Worm (Caenorhabditis elegans) whole organism, L4 larva: ENCODE results near the gene asp-3.
A peak's percentile ranks its signal among the peaks of the same experiment; 100 is the strongest.

Source experiments
- F44E2.7 ChIP-seq: fragments of 200-800 bp; sonication (Bioruptor generic); IDR thresholded peaks from 2 replicates; pipeline ENCODE4 v2.1.2; 2022; ENCODE audit warnings: missing genetic modification characterization, missing compliant biosample characterization
- T20F7.1 ChIP-seq: fragments of 200-800 bp; sonication (Bioruptor generic); optimal IDR thresholded peaks from 2 replicates; lab custom pipeline; 2018; ENCODE audit warnings: mild to moderate bottlenecking, missing genetic modification characterization, missing compliant biosample characterization
- T26A8.4 ChIP-seq: fragments of 200-800 bp; sonication (Bioruptor generic); IDR thresholded peaks from 2 replicates; pipeline ENCODE4 v1.3.6; 2022; ENCODE audit warnings: missing genetic modification characterization, missing compliant biosample characterization
- ZK337.2 ChIP-seq: fragments of 200-800 bp; sonication (Bioruptor generic); IDR thresholded peaks from 2 replicates; pipeline ENCODE4 v1.3.6; 2022; ENCODE audit warnings: missing genetic modification reagents, missing genetic modification characterization, missing compliant biosample characterization
- ceh-28 ChIP-seq: fragments of 150-350 bp; optimal IDR thresholded peaks from 2 replicates; lab custom pipeline; 2014; ENCODE audit warnings: missing biosample characterization, missing genetic modification reagents, missing genetic modification characterization
- ceh-44 ChIP-seq: fragments of 200-800 bp; sonication (Bioruptor generic); IDR thresholded peaks from 2 replicates; pipeline ENCODE4 v1.3.6; 2022; ENCODE audit warnings: missing genetic modification reagents, missing genetic modification characterization, missing compliant biosample characterization
- ceh-62 ChIP-seq: sonication (generic microtip); optimal IDR thresholded peaks from 2 replicates; lab custom pipeline; 2017; ENCODE audit warnings: missing biosample characterization, missing genetic modification characterization
- ces-1 ChIP-seq: fragments of 150-350 bp; sonication (generic microtip); optimal IDR thresholded peaks from 4 replicates; lab custom pipeline; 2014; ENCODE audit warnings: missing biosample characterization, missing genetic modification reagents, missing genetic modification characterization
- cey-2 ChIP-seq: sonication (generic microtip); optimal IDR thresholded peaks from 3 replicates; lab custom pipeline; 2017; ENCODE audit warnings: missing genetic modification characterization, mild to moderate bottlenecking, missing compliant biosample characterization, antibody characterized with exemption, borderline replicate concordance; ENCODE audit not compliant: insufficient read depth
- daf-16 ChIP-seq, 3 experiments: sonication (generic microtip); optimal IDR thresholded peaks; 2 replicates each; lab custom pipeline; 2016 to 2017; ENCODE audit warnings: missing genetic modification characterization in 3 of 3, missing genetic modification reagents in 3 of 3, mild to moderate bottlenecking in 2 of 3, missing compliant biosample characterization in 2 of 3, missing biosample characterization in 1 of 3, moderate library complexity in 1 of 3
- dmd-9 ChIP-seq: fragments of 200-800 bp; sonication (Bioruptor generic); IDR thresholded peaks from 2 replicates; pipeline ENCODE4 v1.3.6; 2022; ENCODE audit warnings: missing genetic modification reagents, missing genetic modification characterization, missing compliant biosample characterization
- dpl-1 ChIP-seq: fragments of 150-350 bp; optimal IDR thresholded peaks from 2 replicates; lab custom pipeline; 2014; ENCODE audit warnings: missing biosample characterization, missing genetic modification reagents, missing genetic modification characterization
- duxl-1 ChIP-seq: sonication (generic microtip); optimal IDR thresholded peaks from 2 replicates; lab custom pipeline; 2016; ENCODE audit warnings: mild to moderate bottlenecking, missing genetic modification characterization, moderate library complexity, missing compliant biosample characterization; ENCODE audit not compliant: poor library complexity
- egl-27 ChIP-seq: sonication (generic microtip); optimal IDR thresholded peaks from 3 replicates; lab custom pipeline; 2017; ENCODE audit warnings: missing biosample characterization, missing genetic modification reagents, missing genetic modification characterization
- gei-8 ChIP-seq: fragments of 200-800 bp; sonication (Bioruptor generic); optimal IDR thresholded peaks from 2 replicates; lab custom pipeline; 2018; ENCODE audit warnings: mild to moderate bottlenecking, missing genetic modification characterization, missing compliant biosample characterization
- hif-1 ChIP-seq, 2 experiments: sonication (generic microtip); optimal IDR thresholded peaks; 2 replicates each; lab custom pipeline; 2016 to 2017; ENCODE audit warnings: missing compliant biosample characterization in 2 of 2, missing genetic modification characterization in 2 of 2, missing genetic modification reagents in 2 of 2, missing genotype in 2 of 2, mild to moderate bottlenecking in 1 of 2
- hlh-11 ChIP-seq: fragments of 200-800 bp; sonication (Bioruptor generic); optimal IDR thresholded peaks from 2 replicates; lab custom pipeline; 2018; ENCODE audit warnings: mild to moderate bottlenecking, missing genetic modification characterization, missing compliant biosample characterization
- hlh-30 ChIP-seq: sonication (generic microtip); optimal IDR thresholded peaks from 2 replicates; lab custom pipeline; 2017; ENCODE audit warnings: antibody characterized with exemption, mild to moderate bottlenecking, missing genetic modification characterization, missing compliant biosample characterization; ENCODE audit not compliant: insufficient read depth
- lin-13 ChIP-seq: fragments of 150-350 bp; optimal IDR thresholded peaks from 2 replicates; lab custom pipeline; 2014; ENCODE audit warnings: missing biosample characterization, missing genetic modification reagents, missing genetic modification characterization
- lin-38 ChIP-seq: fragments of 200-800 bp; sonication (Bioruptor generic); IDR thresholded peaks from 2 replicates; pipeline ENCODE4 v1.3.6; 2022; ENCODE audit warnings: missing genetic modification reagents, missing genetic modification characterization, missing compliant biosample characterization
- lir-3 ChIP-seq: sonication (generic microtip); optimal IDR thresholded peaks from 2 replicates; lab custom pipeline; 2016; ENCODE audit warnings: mild to moderate bottlenecking, missing genetic modification characterization, missing compliant biosample characterization
- lsy-2 ChIP-seq, 2 experiments: fragments of 150-350 bp in 1 of 2; sonication (generic microtip) in 1 of 2; optimal IDR thresholded peaks; 2 replicates each; lab custom pipeline; 2014 to 2017; ENCODE audit warnings: missing biosample characterization in 2 of 2, missing genetic modification characterization in 2 of 2
- madf-5 ChIP-seq, 2 experiments: fragments of 200-800 bp; sonication (Bioruptor generic); IDR thresholded peaks; 2 replicates each; pipeline ENCODE4 v1.3.6; 2022; ENCODE audit warnings: missing compliant biosample characterization in 2 of 2, missing genetic modification characterization in 2 of 2
- madf-9 ChIP-seq: fragments of 200-800 bp; sonication (Bioruptor generic); conservative IDR thresholded peaks from 2 replicates; pipeline ENCODE4 v1.3.6; 2022; ENCODE audit warnings: missing genetic modification reagents, missing genetic modification characterization, missing compliant biosample characterization
- mdl-1 ChIP-seq, 2 experiments: fragments of 150-350 bp in 1 of 2; sonication (generic microtip) in 1 of 2; optimal IDR thresholded peaks; 2 replicates each; lab custom pipeline; 2014 to 2017; ENCODE audit warnings: missing biosample characterization in 2 of 2, missing genetic modification characterization in 2 of 2
- mep-1 ChIP-seq: fragments of 150-350 bp; sonication (generic microtip); optimal IDR thresholded peaks from 3 replicates; lab custom pipeline; 2014; ENCODE audit warnings: missing biosample characterization, missing genetic modification characterization
- mxl-3 ChIP-seq: fragments of 200-800 bp; sonication (Bioruptor generic); optimal IDR thresholded peaks from 2 replicates; lab custom pipeline; 2018; ENCODE audit warnings: mild to moderate bottlenecking, missing genetic modification characterization, missing compliant biosample characterization
- nhr-10 ChIP-seq: fragments of 150-350 bp; optimal IDR thresholded peaks from 2 replicates; lab custom pipeline; 2014; ENCODE audit warnings: missing biosample characterization, missing genetic modification characterization
- nhr-102 ChIP-seq: sonication (generic microtip); optimal IDR thresholded peaks from 2 replicates; lab custom pipeline; 2016; ENCODE audit warnings: mild to moderate bottlenecking, missing genetic modification characterization, moderate library complexity, missing compliant biosample characterization
- nhr-11 ChIP-seq: fragments of 150-350 bp; optimal IDR thresholded peaks from 2 replicates; lab custom pipeline; 2014; ENCODE audit warnings: missing biosample characterization, missing genetic modification characterization
- nhr-237 ChIP-seq: sonication (generic microtip); optimal IDR thresholded peaks from 2 replicates; lab custom pipeline; 2017; ENCODE audit warnings: missing biosample characterization, missing genetic modification characterization
- nhr-25 ChIP-seq: sonication (generic microtip); optimal IDR thresholded peaks from 2 replicates; lab custom pipeline; 2017; ENCODE audit warnings: missing genetic modification characterization, mild to moderate bottlenecking, missing compliant biosample characterization, antibody characterized with exemption, moderate library complexity, borderline replicate concordance; ENCODE audit not compliant: insufficient read depth
- nhr-28 ChIP-seq: fragments of 150-350 bp; optimal IDR thresholded peaks from 2 replicates; lab custom pipeline; 2014; ENCODE audit warnings: missing biosample characterization, missing genetic modification characterization
- nhr-41 ChIP-seq: fragments of 200-800 bp; sonication (Bioruptor generic); IDR thresholded peaks from 2 replicates; pipeline ENCODE4 v1.3.6; 2022; ENCODE audit warnings: missing genetic modification reagents, missing genetic modification characterization, missing compliant biosample characterization
- nhr-42 ChIP-seq: fragments of 200-800 bp; sonication (Bioruptor generic); IDR thresholded peaks from 2 replicates; pipeline ENCODE4 v1.3.6; 2022; ENCODE audit warnings: missing genetic modification characterization, missing compliant biosample characterization
- nhr-48 ChIP-seq: sonication (generic microtip); optimal IDR thresholded peaks from 2 replicates; lab custom pipeline; 2016; ENCODE audit warnings: mild to moderate bottlenecking, missing genetic modification characterization, missing compliant biosample characterization
- nhr-6 ChIP-seq: fragments of 150-350 bp; optimal IDR thresholded peaks from 2 replicates; lab custom pipeline; 2014; ENCODE audit warnings: missing biosample characterization, missing genetic modification characterization
- pha-4 ChIP-seq, 2 experiments: fragments of 150-350 bp in 1 of 2; fragments of 200-800 bp in 1 of 2; sonication (Bioruptor generic) in 1 of 2; IDR thresholded peaks in 1 of 2; optimal IDR thresholded peaks in 1 of 2; 2 replicates each; pipeline versions ENCODE4 v1.3.6 to Lab custom; 2014 to 2022; ENCODE audit warnings: missing genetic modification characterization in 2 of 2, missing genetic modification reagents in 2 of 2, missing biosample characterization in 1 of 2, missing compliant biosample characterization in 1 of 2
- php-3 ChIP-seq: fragments of 200-800 bp; sonication (Bioruptor generic); IDR thresholded peaks from 2 replicates; pipeline ENCODE4 v1.3.6; 2022; ENCODE audit warnings: missing genetic modification reagents, missing genetic modification characterization, missing compliant biosample characterization
- rbr-2 ChIP-seq: sonication (generic microtip); optimal IDR thresholded peaks from 2 replicates; lab custom pipeline; 2016; ENCODE audit warnings: missing genotype, missing genetic modification characterization, missing compliant biosample characterization
- saeg-2 ChIP-seq: fragments of 200-800 bp; sonication (Bioruptor generic); IDR thresholded peaks from 2 replicates; pipeline ENCODE4 v1.3.6; 2022; ENCODE audit warnings: missing genetic modification reagents, missing genetic modification characterization, missing compliant biosample characterization
- sdz-12 ChIP-seq: fragments of 200-800 bp; sonication (Bioruptor generic); optimal IDR thresholded peaks from 2 replicates; lab custom pipeline; 2018; ENCODE audit warnings: mild to moderate bottlenecking, missing genetic modification characterization, missing compliant biosample characterization
- set-16 ChIP-seq: fragments of 200-800 bp; sonication (Bioruptor generic); IDR thresholded peaks from 2 replicates; pipeline ENCODE4 v1.3.6; 2022; ENCODE audit warnings: missing genetic modification reagents, missing genetic modification characterization, missing compliant biosample characterization
- spr-1 ChIP-seq: sonication (generic microtip); optimal IDR thresholded peaks from 2 replicates; lab custom pipeline; 2016; ENCODE audit warnings: mild to moderate bottlenecking, missing genetic modification characterization, missing compliant biosample characterization
- tra-1 ChIP-seq: fragments of 200-800 bp; sonication (Bioruptor generic); IDR thresholded peaks from 2 replicates; pipeline ENCODE4 v1.3.6; 2022; ENCODE audit warnings: missing genetic modification reagents, missing genetic modification characterization, missing compliant biosample characterization
- unc-39 ChIP-seq: sonication (generic microtip); optimal IDR thresholded peaks from 2 replicates; lab custom pipeline; 2017; ENCODE audit warnings: missing biosample characterization, missing genetic modification characterization
- zfp-2 ChIP-seq: sonication (generic microtip); optimal IDR thresholded peaks from 2 replicates; lab custom pipeline; 2016; ENCODE audit warnings: mild to moderate bottlenecking, missing genetic modification characterization, missing compliant biosample characterization
- zfp-3 ChIP-seq: fragments of 200-800 bp; sonication (Bioruptor generic); conservative IDR thresholded peaks from 2 replicates; pipeline ENCODE4 v1.3.6; 2022; ENCODE audit warnings: missing genetic modification reagents, missing genetic modification characterization, missing compliant biosample characterization

The asp-3 gene

DNA sequence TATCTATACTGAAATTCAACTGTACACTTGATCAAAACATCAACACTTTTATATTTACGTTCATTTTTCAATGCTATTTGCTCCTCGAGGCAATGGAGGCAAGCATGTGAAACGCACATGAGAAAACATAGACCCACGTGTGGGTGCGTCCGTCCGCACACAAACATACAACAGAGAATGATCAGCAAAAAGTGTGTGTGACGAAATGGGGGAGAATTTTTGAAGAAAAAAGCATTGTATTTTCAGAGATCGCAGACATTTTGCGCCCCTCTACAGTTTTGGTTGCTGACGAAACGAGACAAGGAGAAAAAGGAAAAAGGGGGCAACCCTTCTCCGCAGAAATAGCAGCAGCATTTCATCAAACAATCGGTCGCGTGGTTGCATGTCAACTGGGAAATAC, 40.7 kb upstream of the asp-3 start (continued):
- TF ChIP-seq egl-27 (tag; lab: Kevin White, UChicago) (no peak), nhr-28 (peak; percentile 97), pha-4 (GFP tag; IDR thresholded peaks at IDR 0.05; lab: Robert Waterston, UW) (peak; percentile 85), pha-4 (tag; optimal IDR thresholded peaks at IDR 0.05; lab: Kevin White, UChicago) (peak; percentile 93), gei-8 (peak; percentile 93), T20F7.1 (GFP tag; lab: Kevin White, UChicago) (peak; percentile 45), zfp-3 (GFP tag; lab: Robert Waterston, UW) (peak; percentile 20; the same call in 1 of the 2 replicates), T26A8.4 (GFP tag; lab: Robert Waterston, UW) (peak; percentile 68), hlh-11 (tag; lab: Kevin White, UChicago) (peak; percentile 99), hif-1 (tag; optimal IDR thresholded peaks at IDR 0.05; lab: Kevin White, UChicago) (peak; percentile 64 to 84), set-16 (GFP tag; lab: Robert Waterston, UW) (peak; percentile 45; the same call in 1 of the 2 replicates), spr-1 (peak; percentile 51), ceh-44 (no peak), nhr-10 (peak; percentile 90), duxl-1 (tag; lab: Kevin White, UChicago) (peak; percentile 77), ces-1 (GFP tag; lab: Kevin White, UChicago) (no peak), nhr-11 (peak; percentile 77), dmd-9 (no peak), cey-2 (tag; lab: Kevin White, UChicago) (peak; percentile 13), ZK337.2 (GFP tag; lab: Robert Waterston, UW) (no peak), madf-9 (GFP tag; lab: Robert Waterston, UW) (peak; percentile 41; the same call in 1 of the 2 replicates), sdz-12 (GFP tag; lab: Kevin White, UChicago) (no peak), ceh-62 (tag; lab: Kevin White, UChicago) (no peak), saeg-2 (peak; percentile 81; the same call in 1 of the 2 replicates), ceh-28 (tag; lab: Kevin White, UChicago) (no peak), nhr-42 (GFP tag; lab: Robert Waterston, UW) (0 out of 2 replicates have a peak, but pooled peaks have one; percentile 38), nhr-237 (tag; lab: Kevin White, UChicago) (no peak), daf-16 (GFP tag; optimal IDR thresholded peaks at IDR 0.05; lab: Kevin White, UChicago) (peak; percentile 53 to 95), daf-16 (tag; optimal IDR thresholded peaks at IDR 0.05; lab: Kevin White, UChicago) (peak; percentile 98), madf-5 (GFP tag; IDR thresholded peaks at IDR 0.05; lab: Robert Waterston, UW) (no peak), lsy-2 (tag; optimal IDR thresholded peaks at IDR 0.05; lab: Kevin White, UChicago) (peak in 1 of 2 experiments; percentile 78), F44E2.7 (no peak), lin-38 (peak; percentile 52), nhr-102 (tag; lab: Kevin White, UChicago) (peak; percentile 86), dpl-1 (GFP tag; lab: Kevin White, UChicago) (peak; percentile 55), mdl-1 (tag; optimal IDR thresholded peaks at IDR 0.05; lab: Kevin White, UChicago) (peak in 1 of 2 experiments; percentile 100), nhr-25 (tag; lab: Kevin White, UChicago) (peak; percentile 89), mxl-3 (GFP tag; lab: Kevin White, UChicago) (peak; percentile 89), tra-1 (peak; percentile 89), rbr-2 (tag; lab: Kevin White, UChicago) (peak; percentile 66), mep-1 (tag; lab: Kevin White, UChicago) (peak; percentile 87), nhr-41 (GFP tag; lab: Robert Waterston, UW) (0 out of 2 replicates have a peak, but pooled peaks have one; percentile 21), lin-13 (GFP tag; lab: Kevin White, UChicago) (peak; percentile 42), php-3 (GFP tag; lab: Robert Waterston, UW) (peak; percentile 67; the same call in 1 of the 2 replicates), lir-3 (no peak), nhr-6 (tag; lab: Kevin White, UChicago) (peak; percentile 69), hlh-30 (peak; percentile 97), nhr-48 (tag; lab: Kevin White, UChicago) (peak; percentile 98), zfp-2 (tag; lab: Kevin White, UChicago) (no peak), unc-39 (tag; lab: Kevin White, UChicago) (no peak)
